Fruit fly (Drosophila melanogaster): ENCODE data around the gene CG17996.

Gene CG17996

DNA sequence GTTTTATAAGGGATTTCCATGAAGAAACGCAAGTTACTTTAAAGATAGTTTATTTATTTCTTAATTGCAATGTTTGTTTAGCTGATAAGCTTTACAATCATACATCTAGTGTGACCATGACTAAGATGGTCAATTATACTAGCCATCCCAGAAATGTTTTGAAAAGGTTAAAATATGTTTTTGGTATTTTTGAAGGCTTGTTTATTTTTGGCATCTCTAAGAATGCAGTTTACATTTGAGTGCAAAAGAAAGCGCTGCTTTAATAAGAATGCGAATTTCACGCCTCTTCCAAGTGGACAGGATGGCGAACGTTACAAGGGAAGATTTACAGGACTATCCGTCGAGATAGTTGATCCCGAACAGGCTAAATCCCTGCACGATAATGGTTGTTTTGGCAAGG, 1.3 kb downstream of the CG17996 start, which contains the start of gene Tsen2:
TSS of gene Tsen2 (plus strand) at position 222 of the 400 bp plus-strand sequence.
- no peak for TF ChIP-seq Ets98B (GFP tag; IDR thresholded peaks at IDR 0.05)
- TF ChIP-seq CG14655 (GFP tag; optimal IDR thresholded peaks at IDR 0.05) = no peak
- TF ChIP-seq CG12605 (GFP tag; IDR thresholded peaks at IDR 0.05) = no peak

DNA sequence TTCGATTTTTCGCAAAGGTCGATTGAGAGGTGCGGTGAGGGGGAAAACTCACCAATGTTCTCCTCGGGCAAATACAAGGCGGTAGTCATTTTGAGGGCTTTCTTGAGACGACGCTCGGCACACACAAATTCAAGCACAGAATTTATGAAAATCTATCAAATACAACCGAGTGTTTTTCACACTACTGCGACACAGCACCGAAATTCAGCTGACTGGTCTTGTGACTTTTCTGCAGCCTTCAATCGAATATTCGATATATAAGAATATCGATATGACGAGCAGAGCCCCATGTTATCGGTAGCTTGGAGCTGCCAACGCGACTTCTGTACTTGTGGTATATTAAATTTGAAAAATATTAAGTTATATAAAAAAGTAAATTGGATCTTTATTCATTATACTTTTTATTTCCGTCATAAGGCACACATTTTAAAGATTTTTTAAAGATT, 3.2 kb downstream of the CG17996 start, which contains the start of gene VhaSFD:
TSS of gene VhaSFD (minus strand) at position 249 of the 446 bp plus-strand sequence.
- TF ChIP-seq Snoo (tag; optimal IDR thresholded peaks at IDR 0.05) (peak; percentile 26), CG13204 (GFP tag; optimal IDR thresholded peaks at IDR 0.05) (no peak), CG8159 (tag; optimal IDR thresholded peaks at IDR 0.05) (no peak), CG4496 (GFP tag; IDR thresholded peaks at IDR 0.05) (0 out of 3 replicates have a peak, but pooled peaks have one; percentile 33), gl (tag; optimal IDR thresholded peaks at IDR 0.05) (peak; percentile 6), CG14655 (GFP tag; optimal IDR thresholded peaks at IDR 0.05) (no peak), CG32121 (GFP tag; IDR thresholded peaks at IDR 0.05) (0 out of 2 replicates have a peak, but pooled peaks have one; percentile 38)

DNA sequence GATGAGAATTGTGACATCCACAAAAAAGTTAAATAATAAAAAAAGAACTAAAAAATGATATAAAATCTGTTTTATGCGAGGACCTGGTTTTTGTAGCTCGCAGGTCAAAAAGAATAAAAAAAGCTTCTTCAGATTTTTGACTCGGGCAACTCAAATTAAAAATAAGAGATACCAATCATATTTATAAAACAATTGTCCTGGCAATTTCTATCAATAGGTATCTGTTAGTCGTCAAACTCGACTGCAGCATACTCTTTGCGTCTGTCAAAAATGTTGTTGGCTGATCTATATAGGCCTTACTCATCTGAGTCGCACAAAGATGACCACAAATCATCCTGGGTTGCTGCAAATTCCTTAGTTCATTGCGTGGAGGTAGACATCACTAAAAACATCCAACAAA, 8.2 kb downstream of the CG17996 start:
- TF ChIP-seq CG17806 (tag; optimal IDR thresholded peaks at IDR 0.05) (no peak), fd96Ca (GFP tag; IDR thresholded peaks at IDR 0.05) (no peak), CG9948 (tag; optimal IDR thresholded peaks at IDR 0.05) (no peak), CG15710 (tag; optimal IDR thresholded peaks at IDR 0.05) (no peak), CG8159 (tag; optimal IDR thresholded peaks at IDR 0.05) (no peak), Pif1A (GFP tag; optimal IDR thresholded peaks at IDR 0.05) (no peak), CG12605 (GFP tag; IDR thresholded peaks at IDR 0.05) (no peak), CG4496 (GFP tag; IDR thresholded peaks at IDR 0.05) (no peak), CG14655 (GFP tag; optimal IDR thresholded peaks at IDR 0.05) (no peak), Snoo (tag; optimal IDR thresholded peaks at IDR 0.05) (no peak), EcR (GFP tag; optimal IDR thresholded peaks at IDR 0.05) (no peak)

DNA sequence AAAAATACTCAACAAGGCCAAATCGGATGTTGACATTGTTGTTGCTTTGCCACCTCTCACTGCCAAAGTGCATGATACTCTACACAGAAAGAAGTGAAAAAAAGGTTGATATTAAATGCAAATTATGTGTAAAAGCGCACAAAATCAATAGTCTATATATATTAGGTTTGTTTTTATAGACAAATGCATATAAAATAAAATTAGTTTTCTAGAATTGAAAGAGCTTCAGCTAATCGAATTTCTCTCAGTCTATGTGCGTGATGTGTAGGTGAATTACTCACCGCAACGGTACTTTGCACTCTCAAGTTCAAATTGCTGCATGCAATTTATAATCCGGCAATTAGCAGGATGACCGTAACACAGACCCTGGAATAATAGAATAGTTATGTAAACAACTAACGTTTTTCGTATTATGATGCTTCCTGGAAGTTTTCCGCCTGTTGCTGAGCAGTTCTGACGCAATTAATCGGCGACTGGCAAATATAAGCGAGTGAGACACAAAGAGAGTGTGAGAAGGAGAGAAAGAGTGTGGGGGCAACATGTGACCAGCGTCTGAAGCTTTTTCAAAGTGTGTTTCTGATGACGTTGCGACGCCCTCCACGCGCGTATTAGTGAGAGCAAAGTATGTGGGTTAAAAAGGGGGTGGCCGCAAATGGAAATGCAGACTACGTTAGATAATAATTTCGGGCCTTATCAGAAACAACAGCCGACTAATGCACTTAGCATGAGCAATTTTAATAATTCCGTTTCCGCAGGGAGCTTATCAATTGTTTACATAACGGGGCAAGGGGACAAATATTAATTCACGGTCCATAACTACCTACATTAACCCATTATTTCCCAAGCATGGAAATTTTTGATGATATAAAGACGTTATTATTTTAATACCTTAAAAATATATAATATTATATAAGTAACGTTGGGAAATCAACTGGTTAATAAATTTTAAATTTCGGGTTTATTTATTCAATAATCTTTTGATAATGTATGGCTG, 9.8 kb downstream of the CG17996 start:
- TF ChIP-seq CG8159 (tag; optimal IDR thresholded peaks at IDR 0.05) (peak; percentile 96), CG14655 (GFP tag; optimal IDR thresholded peaks at IDR 0.05) (peak; percentile 94), EcR (GFP tag; optimal IDR thresholded peaks at IDR 0.05) (peak; percentile 84), rn (GFP tag; IDR thresholded peaks at IDR 0.05) (peak; percentile 94), CG12605 (GFP tag; IDR thresholded peaks at IDR 0.05) (peak; percentile 92), CG13204 (GFP tag; optimal IDR thresholded peaks at IDR 0.05) (no peak), fd96Ca (GFP tag; IDR thresholded peaks at IDR 0.05) (peak; percentile 84), CG34367 (tag; optimal IDR thresholded peaks at IDR 0.05) (peak; percentile 89), D1 (tag; optimal IDR thresholded peaks at IDR 0.05) (peak; percentile 69), gl (tag; optimal IDR thresholded peaks at IDR 0.05) (peak; percentile 83), Ets98B (GFP tag; IDR thresholded peaks at IDR 0.05) (peak; percentile 96), CG9948 (tag; optimal IDR thresholded peaks at IDR 0.05) (peak; percentile 94), Snoo (tag; optimal IDR thresholded peaks at IDR 0.05) (peak; percentile 87), CG32121 (GFP tag; IDR thresholded peaks at IDR 0.05) (peak; percentile 97), Pif1B (GFP tag; optimal IDR thresholded peaks at IDR 0.05) (peak; percentile 93), CG8301 (tag; optimal IDR thresholded peaks at IDR 0.05) (peak; percentile 93), CG15710 (tag; optimal IDR thresholded peaks at IDR 0.05) (peak; percentile 90), Pif1A (GFP tag; optimal IDR thresholded peaks at IDR 0.05) (peak; percentile 96), CG10348 (GFP tag; IDR thresholded peaks at IDR 0.05) (peak; percentile 79), CG17806 (tag; optimal IDR thresholded peaks at IDR 0.05) (peak; percentile 96), CG4496 (GFP tag; IDR thresholded peaks at IDR 0.05) (peak; percentile 98)

DNA sequence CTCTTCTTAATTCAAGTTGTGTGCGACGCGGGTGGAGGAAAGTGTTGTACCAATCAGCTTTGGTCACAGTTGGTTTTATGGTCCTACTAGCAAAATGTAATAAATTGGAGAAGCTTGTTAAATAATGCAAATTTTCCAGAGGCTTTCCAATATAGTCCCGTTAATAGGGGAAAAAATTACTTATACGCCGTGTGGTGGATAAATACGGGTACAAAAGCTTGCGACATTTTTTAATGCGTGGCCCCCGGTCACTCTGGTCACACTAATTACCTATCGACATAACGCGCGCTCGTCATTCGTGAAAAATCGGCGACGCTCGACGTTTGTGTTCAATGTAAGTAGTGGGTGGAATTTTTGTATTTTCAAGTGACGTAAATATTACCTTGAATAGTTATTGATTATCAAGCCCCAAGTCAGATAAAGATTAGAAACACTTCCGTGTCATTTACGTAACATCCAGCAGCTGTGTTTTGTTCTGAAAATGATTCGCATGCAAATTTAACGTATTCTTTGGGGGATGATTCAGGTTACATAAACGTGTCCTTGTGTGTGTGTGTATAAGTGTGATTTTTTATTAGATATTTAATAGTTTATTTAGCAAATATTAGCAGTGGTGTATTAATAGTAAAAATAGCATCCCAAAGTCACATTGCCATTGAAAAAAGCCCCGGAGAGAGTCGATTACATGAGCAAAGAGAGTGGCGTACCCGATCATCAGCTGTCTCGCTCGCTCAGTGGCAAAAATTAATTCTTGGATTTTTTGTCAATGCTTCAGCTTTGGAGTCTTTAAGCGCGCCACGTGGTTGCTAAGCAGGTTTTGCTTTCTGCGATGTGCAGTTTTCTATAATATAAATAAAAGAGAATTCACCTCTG, 11.0 kb downstream of the CG17996 start, which contains the start of gene Cyt-c-p:
TSS of gene Cyt-c-p (plus strand) at position 290 of the 873 bp plus-strand sequence.
- TF ChIP-seq rn (GFP tag; IDR thresholded peaks at IDR 0.05) (no peak), CG13204 (GFP tag; optimal IDR thresholded peaks at IDR 0.05) (no peak), CG15710 (tag; optimal IDR thresholded peaks at IDR 0.05) (no peak), EcR (GFP tag; optimal IDR thresholded peaks at IDR 0.05) (no peak), Pif1B (GFP tag; optimal IDR thresholded peaks at IDR 0.05) (no peak), CG12605 (GFP tag; IDR thresholded peaks at IDR 0.05) (no peak)
